Fruit fly (Drosophila melanogaster): ENCODE results near the gene CG12402.
A peak's percentile ranks its signal among the peaks of the same experiment; 100 is the strongest.

The CG12402 gene

DNA sequence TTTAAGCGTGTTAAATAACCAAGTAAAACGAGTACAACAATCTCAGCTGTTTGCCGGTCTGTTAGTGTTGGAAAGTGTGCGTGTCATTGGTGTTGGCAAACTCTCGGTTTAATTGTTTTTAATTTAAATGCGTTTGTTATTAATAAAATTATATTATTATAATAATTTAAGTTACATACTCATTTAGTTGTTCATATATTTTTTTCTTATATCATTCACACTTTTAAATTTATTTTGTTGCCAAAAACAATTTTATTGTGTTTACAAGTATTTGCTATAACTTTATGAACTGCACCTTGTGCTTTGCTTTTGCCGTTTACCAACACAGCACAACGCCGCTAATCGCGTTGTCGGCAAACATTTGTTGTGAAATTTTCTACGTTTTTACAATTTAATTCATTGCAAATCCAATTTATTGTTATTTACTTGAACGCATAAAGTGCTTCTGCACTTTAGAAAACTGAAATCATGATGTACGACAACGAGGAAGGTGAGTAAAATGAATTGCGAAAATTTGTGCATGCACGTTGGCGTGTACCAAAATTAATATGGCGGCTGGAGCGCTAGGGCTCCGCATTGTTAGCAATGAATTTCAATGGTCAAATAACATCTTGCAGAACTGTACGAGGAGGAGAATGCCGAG is 17.5 kb upstream of the CG12402 start, which contains the start of the genes 140up and Polr2B (continued):
- TF ChIP-seq eyg (GFP tag; optimal IDR thresholded peaks at IDR 0.05), result peak; percentile 38
- peak; percentile 19 for TF ChIP-seq TFAM (GFP tag; optimal IDR thresholded peaks at IDR 0.05)
- no peak for TF ChIP-seq Hr78 (GFP tag; optimal IDR thresholded peaks at IDR 0.05)
- peak; percentile 60 for TF ChIP-seq NC2β (GFP tag; optimal IDR thresholded peaks at IDR 0.05)
- 0 out of 2 replicates have a peak, but pooled peaks have one; percentile 36 for TF ChIP-seq sens-2 (GFP tag; IDR thresholded peaks at IDR 0.05)
- peak; percentile 93 for TF ChIP-seq Sox100B (GFP tag; optimal IDR thresholded peaks at IDR 0.05)
- TF ChIP-seq D19A (tag; optimal IDR thresholded peaks at IDR 0.05), result peak; percentile 85
- peak; percentile 60 for TF ChIP-seq Lhr (GFP tag; optimal IDR thresholded peaks at IDR 0.05)
- peak; percentile 31; the same call in 1 of the 2 replicates for TF ChIP-seq Dref (GFP tag; IDR thresholded peaks at IDR 0.05)
- TF ChIP-seq CG15696 (tag; optimal IDR thresholded peaks at IDR 0.05), result peak; percentile 93
- TF ChIP-seq Antp (GFP tag; optimal IDR thresholded peaks at IDR 0.05), result peak; percentile 87
- peak; percentile 85 for TF ChIP-seq CG6175 (GFP tag; IDR thresholded peaks at IDR 0.05)
- no peak for TF ChIP-seq Opbp (GFP tag; IDR thresholded peaks at IDR 0.05; ENCODE audit: partially characterized antibody)
- TF ChIP-seq Doc2 (GFP tag; IDR thresholded peaks at IDR 0.05), result peak; percentile 71; the same call in 1 of the 2 replicates
- TF ChIP-seq CG43689 (GFP tag; IDR thresholded peaks at IDR 0.05), result peak; percentile 74
- peak; percentile 92 for TF ChIP-seq mam (GFP tag; optimal IDR thresholded peaks at IDR 0.05)
- peak; percentile 64 for TF ChIP-seq crol (GFP tag; IDR thresholded peaks at IDR 0.05)
- peak; percentile 95 for TF ChIP-seq CG12659 (GFP tag; optimal IDR thresholded peaks at IDR 0.05)
- no peak for TF ChIP-seq lov (optimal IDR thresholded peaks at IDR 0.05)
- peak; percentile 78; the same call in 1 of the 3 replicates for TF ChIP-seq lov (GFP tag; IDR thresholded peaks at IDR 0.05)
- peak; percentile 81 for TF ChIP-seq peb (GFP tag; IDR thresholded peaks at IDR 0.05)
- TF ChIP-seq CG12391 (tag; optimal IDR thresholded peaks at IDR 0.05), result peak; percentile 97
- peak; percentile 75 for TF ChIP-seq maf-S (GFP tag; optimal IDR thresholded peaks at IDR 0.05)
- TF ChIP-seq CG7357 (GFP tag; IDR thresholded peaks at IDR 0.05), result peak; percentile 82
- TF ChIP-seq sens (GFP tag), result peak; percentile 95
- TF ChIP-seq Drgx (GFP tag; IDR thresholded peaks at IDR 0.05), result peak; percentile 83
- TF ChIP-seq btn (GFP tag; optimal IDR thresholded peaks at IDR 0.05), result peak; percentile 20
- peak; percentile 97 for TF ChIP-seq Hr3 (GFP tag; optimal IDR thresholded peaks at IDR 0.05)
- TF ChIP-seq CHES-1-like (GFP tag; optimal IDR thresholded peaks at IDR 0.05), result peak; percentile 76
- TF ChIP-seq ac (GFP tag; optimal IDR thresholded peaks at IDR 0.05), result peak; percentile 12
- peak; percentile 88 for TF ChIP-seq CG9437 (GFP tag; optimal IDR thresholded peaks at IDR 0.05)
- peak; percentile 83 for TF ChIP-seq Dip3 (GFP tag; optimal IDR thresholded peaks at IDR 0.05)
- TF ChIP-seq CG2712 (tag; optimal IDR thresholded peaks at IDR 0.05), result peak; percentile 96
- peak; percentile 92 for TF ChIP-seq CG7556 (GFP tag; optimal IDR thresholded peaks at IDR 0.05)
- TF ChIP-seq dysf (GFP tag; IDR thresholded peaks at IDR 0.05), result peak; percentile 95
- peak; percentile 84 for TF ChIP-seq psq (GFP tag; optimal IDR thresholded peaks at IDR 0.05)
- TF ChIP-seq her (GFP tag; optimal IDR thresholded peaks at IDR 0.05), result peak; percentile 38
- peak; percentile 95 for TF ChIP-seq az2 (GFP tag; optimal IDR thresholded peaks at IDR 0.05)
- peak; percentile 66 for TF ChIP-seq CG7928 (GFP tag; optimal IDR thresholded peaks at IDR 0.05)

DNA sequence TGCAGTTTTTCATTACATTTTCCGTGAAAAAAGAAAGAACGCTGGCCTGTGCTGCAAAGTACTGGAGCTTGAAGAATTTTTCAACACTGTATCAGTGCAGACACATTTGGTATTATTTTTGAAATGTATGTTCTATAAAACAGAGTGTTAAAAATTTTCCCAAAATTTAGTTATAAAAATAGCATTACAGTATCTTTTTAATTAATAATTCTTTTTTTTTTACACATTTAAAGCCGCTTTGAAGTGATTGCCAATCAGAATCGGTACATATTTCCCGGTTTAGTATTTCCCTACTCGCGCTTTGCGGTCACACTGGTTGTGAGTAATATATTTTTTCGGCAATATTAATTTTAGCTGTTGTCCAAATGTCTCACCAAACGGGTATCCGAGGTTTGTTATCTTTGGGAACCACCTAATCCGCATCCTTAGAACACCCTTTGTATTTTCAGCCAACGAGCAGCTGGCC is 14.3 kb upstream of the CG12402 start, which contains the start of the genes Abi and twf:
Gene Abi (minus strand): TSS at position 74 of the 466 bp plus-strand sequence.
Gene twf (plus strand): TSS at position 308 of the 466 bp plus-strand sequence.
- TF ChIP-seq CG10979 (tag; optimal IDR thresholded peaks at IDR 0.05) (peak; percentile 60), zen (tag; optimal IDR thresholded peaks at IDR 0.05) (peak; percentile 50), CG12155 (GFP tag; optimal IDR thresholded peaks at IDR 0.05) (peak; percentile 80), Asciz (GFP tag; optimal IDR thresholded peaks at IDR 0.05) (peak; percentile 22), CG32532 (GFP tag; IDR thresholded peaks at IDR 0.05) (peak; percentile 59), CG11696 (GFP tag; IDR thresholded peaks at IDR 0.05) (no peak), slou (GFP tag; optimal IDR thresholded peaks at IDR 0.05) (peak; percentile 54), lab (GFP tag; optimal IDR thresholded peaks at IDR 0.05) (peak; percentile 78), tin (GFP tag; optimal IDR thresholded peaks at IDR 0.05) (peak; percentile 71), Oli (tag; optimal IDR thresholded peaks at IDR 0.05) (peak; percentile 47), mam (GFP tag; optimal IDR thresholded peaks at IDR 0.05) (peak; percentile 73), CG2202 (tag; optimal IDR thresholded peaks at IDR 0.05) (peak; percentile 22), CG7271 (tag; optimal IDR thresholded peaks at IDR 0.05) (no peak), Adf1 (GFP tag; IDR thresholded peaks at IDR 0.05) (peak; percentile 78)
